Worm (Caenorhabditis elegans) whole organism, L1 larva: Measurements from ENCODE around the gene T13H5.8.

Source experiments
- C04F5.9 ChIP-seq: sonication (generic microtip); optimal IDR thresholded peaks from 2 replicates; lab custom pipeline; 2016; ENCODE audit warnings: missing genetic modification characterization, missing compliant biosample characterization
- alr-1 ChIP-seq: fragments of 200-800 bp; sonication (Bioruptor generic); optimal IDR thresholded peaks from 2 replicates; lab custom pipeline; 2018; ENCODE audit warnings: borderline replicate concordance, mild to moderate bottlenecking, missing genetic modification characterization, missing compliant biosample characterization
- aly-2 ChIP-seq: fragments of 150-350 bp; optimal IDR thresholded peaks from 2 replicates; lab custom pipeline; 2014; ENCODE audit warnings: missing biosample characterization, missing genetic modification characterization
- ama-1 ChIP-seq: fragments of 150-350 bp; optimal IDR thresholded peaks from 2 replicates; lab custom pipeline; 2014
- ceh-63 ChIP-seq: fragments of 200-800 bp; sonication (Bioruptor generic); optimal IDR thresholded peaks from 2 replicates; lab custom pipeline; 2018; ENCODE audit warnings: mild to moderate bottlenecking, missing genetic modification characterization, missing compliant biosample characterization
- ceh-8 ChIP-seq: fragments of 200-800 bp; sonication (Bioruptor generic); optimal IDR thresholded peaks from 2 replicates; lab custom pipeline; 2018; ENCODE audit warnings: mild to moderate bottlenecking, missing genetic modification characterization, moderate library complexity, missing compliant biosample characterization
- ceh-82 ChIP-seq, 3 experiments: fragments of 150-350 bp in 1 of 3; sonication (generic microtip) in 2 of 3; optimal IDR thresholded peaks; 2 replicates each; lab custom pipeline; 2014 to 2017; ENCODE audit warnings: missing biosample characterization in 3 of 3, missing genetic modification characterization in 3 of 3
- ces-1 ChIP-seq: fragments of 150-350 bp; optimal IDR thresholded peaks from 2 replicates; lab custom pipeline; 2014; ENCODE audit warnings: missing biosample characterization, missing genetic modification reagents, missing genetic modification characterization
- dpl-1 ChIP-seq, 3 experiments: fragments of 150-350 bp in 2 of 3; sonication (generic microtip) in 1 of 3; optimal IDR thresholded peaks; 2 replicates each; lab custom pipeline; 2014 to 2017; ENCODE audit warnings: missing biosample characterization in 3 of 3, missing genetic modification characterization in 3 of 3, missing genetic modification reagents in 3 of 3
- efl-1 ChIP-seq, 4 experiments: fragments of 150-350 bp; optimal IDR thresholded peaks in 3 of 4; peaks in 1 of 4; 1 replicate in 1 of 4; 2 replicates in 3 of 4; lab custom pipeline; 2014; ENCODE audit warnings: missing biosample characterization in 2 of 4, missing genetic modification characterization in 2 of 4, missing genetic modification reagents in 2 of 4
- egl-13 ChIP-seq: sonication (generic microtip); optimal IDR thresholded peaks from 2 replicates; lab custom pipeline; 2016; ENCODE audit warnings: missing genotype, missing genetic modification reagents, missing genetic modification characterization, missing compliant biosample characterization
- elt-2 ChIP-seq: sonication (generic microtip); optimal IDR thresholded peaks from 2 replicates; lab custom pipeline; 2016; ENCODE audit warnings: missing genetic modification characterization, mild to moderate bottlenecking, inconsistent platforms, missing compliant biosample characterization, missing genetic modification reagents
- ets-5 ChIP-seq: fragments of 200-800 bp; sonication (Bioruptor generic); IDR thresholded peaks from 2 replicates; pipeline ENCODE4 v1.3.6; 2022; ENCODE audit warnings: missing genetic modification characterization, missing compliant biosample characterization
- fkh-10 ChIP-seq: sonication (generic microtip); optimal IDR thresholded peaks from 2 replicates; lab custom pipeline; 2017; ENCODE audit warnings: missing biosample characterization, missing genetic modification reagents, missing genetic modification characterization
- fkh-4 ChIP-seq: sonication (generic microtip); optimal IDR thresholded peaks from 2 replicates; lab custom pipeline; 2016; ENCODE audit warnings: missing compliant biosample characterization, missing genetic modification characterization, borderline replicate concordance
- grh-1 ChIP-seq: fragments of 200-800 bp; sonication (Bioruptor generic); IDR thresholded peaks from 2 replicates; pipeline ENCODE4 v1.3.6; 2022; ENCODE audit warnings: missing genetic modification reagents, missing genetic modification characterization, missing compliant biosample characterization
- hpl-2 ChIP-seq: fragments of 150-350 bp; optimal IDR thresholded peaks from 2 replicates; lab custom pipeline; 2014; ENCODE audit warnings: missing biosample characterization, missing genetic modification reagents, missing genetic modification characterization
- irx-1 ChIP-seq: sonication (generic microtip); optimal IDR thresholded peaks from 2 replicates; lab custom pipeline; 2016; ENCODE audit warnings: missing genetic modification characterization, missing compliant biosample characterization
- isw-1 ChIP-seq: fragments of 200-800 bp; sonication (Bioruptor generic); IDR thresholded peaks from 2 replicates; pipeline ENCODE4 v1.3.6; 2022; ENCODE audit warnings: missing genetic modification characterization, missing compliant biosample characterization
- lin-14 ChIP-seq: fragments of 200-800 bp; sonication (Bioruptor generic); optimal IDR thresholded peaks from 2 replicates; lab custom pipeline; 2018; ENCODE audit warnings: mild to moderate bottlenecking, missing genetic modification characterization, moderate library complexity, missing compliant biosample characterization
- lin-35 ChIP-seq, 2 experiments: fragments of 150-350 bp; optimal IDR thresholded peaks; 2 replicates each; lab custom pipeline; 2014; ENCODE audit warnings: missing biosample characterization in 2 of 2, missing genetic modification characterization in 2 of 2, missing genetic modification reagents in 2 of 2
- lir-3 ChIP-seq: sonication (generic microtip); optimal IDR thresholded peaks from 2 replicates; lab custom pipeline; 2016; ENCODE audit warnings: mild to moderate bottlenecking, missing genetic modification characterization, moderate library complexity, missing compliant biosample characterization; ENCODE audit not compliant: poor library complexity
- lsy-2 ChIP-seq, 2 experiments: fragments of 150-350 bp; optimal IDR thresholded peaks; 2 replicates each; lab custom pipeline; 2014; ENCODE audit warnings: missing biosample characterization in 2 of 2, missing genetic modification characterization in 2 of 2
- mab-9 ChIP-seq: fragments of 200-800 bp; sonication (Bioruptor generic); IDR thresholded peaks from 2 replicates; pipeline ENCODE4 v1.3.6; 2022; ENCODE audit warnings: missing genetic modification reagents, missing genetic modification characterization, missing compliant biosample characterization
- mef-2 ChIP-seq: fragments of 150-350 bp; optimal IDR thresholded peaks from 2 replicates; lab custom pipeline; 2014; ENCODE audit warnings: missing biosample characterization, missing genetic modification characterization
- mep-1 ChIP-seq: fragments of 150-350 bp; optimal IDR thresholded peaks from 2 replicates; lab custom pipeline; 2014; ENCODE audit warnings: missing biosample characterization, missing genetic modification characterization
- nhr-19 ChIP-seq: fragments of 200-800 bp; sonication (Bioruptor generic); conservative IDR thresholded peaks from 2 replicates; pipeline ENCODE4 v1.3.6; 2022; ENCODE audit warnings: missing genetic modification characterization, missing compliant biosample characterization
- nhr-20 ChIP-seq: sonication (generic microtip); optimal IDR thresholded peaks from 2 replicates; lab custom pipeline; 2016; ENCODE audit warnings: mild to moderate bottlenecking, missing genetic modification characterization, missing compliant biosample characterization
- nhr-237 ChIP-seq: fragments of 150-350 bp; optimal IDR thresholded peaks from 2 replicates; lab custom pipeline; 2014; ENCODE audit warnings: missing biosample characterization, missing genetic modification characterization
- nhr-28 ChIP-seq: fragments of 150-350 bp; optimal IDR thresholded peaks from 2 replicates; lab custom pipeline; 2014; ENCODE audit warnings: missing biosample characterization, missing genetic modification characterization
- nhr-47 ChIP-seq: sonication (generic microtip); optimal IDR thresholded peaks from 2 replicates; lab custom pipeline; 2016; ENCODE audit warnings: mild to moderate bottlenecking, missing genetic modification characterization, moderate library complexity, missing compliant biosample characterization
- nhr-71 ChIP-seq: sonication (generic microtip); optimal IDR thresholded peaks from 2 replicates; lab custom pipeline; 2016; ENCODE audit warnings: mild to moderate bottlenecking, missing genetic modification characterization, moderate library complexity, missing compliant biosample characterization
- nhr-84 ChIP-seq: sonication (generic microtip); optimal IDR thresholded peaks from 2 replicates; lab custom pipeline; 2017; ENCODE audit warnings: missing biosample characterization, missing genetic modification characterization
- nhr-85 ChIP-seq: sonication (generic microtip); peaks from one replicate; lab custom pipeline; 2016; ENCODE audit warnings: missing genetic modification characterization, inconsistent platforms, missing compliant biosample characterization
- pax-3 ChIP-seq: fragments of 200-800 bp; sonication (Bioruptor generic); optimal IDR thresholded peaks from 2 replicates; lab custom pipeline; 2018; ENCODE audit warnings: mild to moderate bottlenecking, missing genetic modification characterization, moderate library complexity, missing compliant biosample characterization
- rnt-1 ChIP-seq: sonication (generic microtip); optimal IDR thresholded peaks from 2 replicates; lab custom pipeline; 2016; ENCODE audit warnings: mild to moderate bottlenecking, missing genetic modification characterization, moderate library complexity, missing compliant biosample characterization
- sox-4 ChIP-seq: sonication (generic microtip); optimal IDR thresholded peaks from 2 replicates; lab custom pipeline; 2016; ENCODE audit warnings: missing genetic modification characterization, missing compliant biosample characterization
- swsn-7 ChIP-seq: sonication (generic microtip); optimal IDR thresholded peaks from 2 replicates; lab custom pipeline; 2016; ENCODE audit warnings: missing genetic modification characterization, missing compliant biosample characterization
- tbx-2 ChIP-seq: sonication (generic microtip); optimal IDR thresholded peaks from 2 replicates; lab custom pipeline; 2016; ENCODE audit warnings: missing genetic modification characterization, missing compliant biosample characterization
- tlp-1 ChIP-seq: fragments of 150-350 bp; optimal IDR thresholded peaks from 2 replicates; lab custom pipeline; 2014; ENCODE audit warnings: missing biosample characterization, missing genetic modification characterization
- unc-130 ChIP-seq: fragments of 150-350 bp; optimal IDR thresholded peaks from 2 replicates; lab custom pipeline; 2017; ENCODE audit warnings: missing biosample characterization, missing genetic modification characterization, inconsistent platforms
- unc-86 ChIP-seq: sonication (generic microtip); optimal IDR thresholded peaks from 2 replicates; lab custom pipeline; 2016; ENCODE audit warnings: missing genetic modification characterization, missing compliant biosample characterization
- xbp-1 ChIP-seq: sonication (generic microtip); optimal IDR thresholded peaks from 2 replicates; lab custom pipeline; 2016; ENCODE audit warnings: missing genetic modification characterization, missing compliant biosample characterization
- ztf-4 ChIP-seq: fragments of 150-350 bp; optimal IDR thresholded peaks from 2 replicates; lab custom pipeline; 2014; ENCODE audit warnings: missing biosample characterization, missing genetic modification characterization

Gene T13H5.8

ce11 chrII:8481033-8481708 lies 37.1 kb upstream of the T13H5.8 start (continued):
- TF ChIP-seq ces-1 (no peak), pax-3 (tag; lab: Kevin White, UChicago) (no peak), mep-1 (peak; percentile 44), fkh-10 (GFP tag; lab: Kevin White, UChicago) (no peak), isw-1 (GFP tag; lab: Robert Waterston, UW) (no peak), nhr-84 (tag; lab: Kevin White, UChicago) (no peak), nhr-20 (tag; lab: Kevin White, UChicago) (peak; percentile 82), unc-86 (tag; lab: Kevin White, UChicago) (no peak), grh-1 (GFP tag; lab: Robert Waterston, UW) (no peak), egl-13 (tag; lab: Kevin White, UChicago) (no peak), ets-5 (GFP tag; lab: Robert Waterston, UW) (no peak), tbx-2 (no peak), ama-1 (no peak), nhr-28 (tag; lab: Kevin White, UChicago) (no peak), xbp-1 (no peak), fkh-4 (tag; lab: Kevin White, UChicago) (no peak), ztf-4 (tag; lab: Kevin White, UChicago) (peak; percentile 50), unc-130 (tag; lab: Kevin White, UChicago) (peak; percentile 12), ceh-82 (tag; optimal IDR thresholded peaks at IDR 0.05; lab: Kevin White, UChicago) (no peak), C04F5.9 (tag; lab: Kevin White, UChicago) (no peak), elt-2 (no peak), sox-4 (tag; lab: Kevin White, UChicago) (no peak), lin-35 (GFP tag; optimal IDR thresholded peaks at IDR 0.05; lab: Kevin White, UChicago) (no peak), tlp-1 (tag; lab: Kevin White, UChicago) (no peak), alr-1 (tag; lab: Kevin White, UChicago) (no peak), lin-14 (GFP tag; lab: Kevin White, UChicago) (peak; percentile 59), mab-9 (no peak), mef-2 (tag; lab: Kevin White, UChicago) (no peak), nhr-85 (tag; lab: Kevin White, UChicago) (no peak), irx-1 (tag; lab: Kevin White, UChicago) (no peak)

- TF ChIP-seq aly-2 (tag; lab: Kevin White, UChicago) (no peak), ztf-4 (tag; lab: Kevin White, UChicago) (peak; percentile 52)
These were observed 36.5 kb upstream of the T13H5.8 start, which contains the start of gene M05D6.5 for ce11 chrII:8481731-8482253. Gene M05D6.5 (minus strand): TSS chrII:8482203.

ce11 chrII:8483124-8483792 lies 35.1 kb upstream of the T13H5.8 start:
- peak; percentile 33 for TF ChIP-seq nhr-19 (GFP tag; lab: Robert Waterston, UW)
- TF ChIP-seq ceh-63 (GFP tag; lab: Kevin White, UChicago) = no peak
- peak; percentile 40 for TF ChIP-seq nhr-237 (tag; lab: Kevin White, UChicago)
- TF ChIP-seq lin-14 (GFP tag; lab: Kevin White, UChicago) = peak; percentile 69
- peak; percentile 48 for TF ChIP-seq nhr-71
- TF ChIP-seq hpl-2 (GFP tag; lab: Kevin White, UChicago) = no peak
- no peak for TF ChIP-seq ztf-4 (tag; lab: Kevin White, UChicago)
- peak; percentile 66 for TF ChIP-seq nhr-85 (tag; lab: Kevin White, UChicago)
- TF ChIP-seq unc-86 (tag; lab: Kevin White, UChicago) = peak; percentile 6
- peak in 1 of 3 experiments; percentile 34 for TF ChIP-seq ceh-82 (tag; optimal IDR thresholded peaks at IDR 0.05; lab: Kevin White, UChicago)
- TF ChIP-seq lir-3 (tag; lab: Kevin White, UChicago) = no peak
- peak; percentile 34 for TF ChIP-seq egl-13 (tag; lab: Kevin White, UChicago)
- TF ChIP-seq lsy-2 (tag; optimal IDR thresholded peaks at IDR 0.05; lab: Kevin White, UChicago) = peak; percentile 56 to 93
- TF ChIP-seq dpl-1 (GFP tag; optimal IDR thresholded peaks at IDR 0.05; lab: Kevin White, UChicago) = peak; percentile 45 to 75 (median 56)
- peak; percentile 41 for TF ChIP-seq rnt-1 (tag; lab: Kevin White, UChicago)
- TF ChIP-seq ceh-8 = no peak
- peak; percentile 28 to 74 for TF ChIP-seq lin-35 (GFP tag; optimal IDR thresholded peaks at IDR 0.05; lab: Kevin White, UChicago)
- peak; percentile 13 for TF ChIP-seq swsn-7 (tag; lab: Kevin White, UChicago)
- TF ChIP-seq nhr-47 = peak; percentile 2
- peak; percentile 33 to 51 for TF ChIP-seq efl-1 (optimal IDR thresholded peaks at IDR 0.05; lab: Kevin White, UChicago)
- TF ChIP-seq efl-1 (GFP tag; optimal IDR thresholded peaks at IDR 0.05 in 1 of 2; lab: Kevin White, UChicago) = peak; percentile 68 to 93
- TF ChIP-seq, all 84 proteins: peak for 15
